Worm (Caenorhabditis elegans) whole organism, early embryonic: Measurements from ENCODE around the gene sru-44.

ENCODE experiments used
- B0310.2 ChIP-seq: sonication (generic microtip); optimal IDR thresholded peaks from 2 replicates; lab custom pipeline; 2016; ENCODE audit warnings: mild to moderate bottlenecking, missing genetic modification characterization, missing compliant biosample characterization
- ama-1 ChIP-seq: fragments of 150-350 bp; optimal IDR thresholded peaks from 2 replicates; lab custom pipeline; 2014
- ceh-13 ChIP-seq: fragments of 200-800 bp; sonication (Bioruptor generic); optimal IDR thresholded peaks from 2 replicates; lab custom pipeline; 2018; ENCODE audit warnings: mild to moderate bottlenecking, missing genetic modification characterization, missing compliant biosample characterization
- flt-1 ChIP-seq: fragments of 200-800 bp; sonication (Bioruptor generic); IDR thresholded peaks from 2 replicates; pipeline ENCODE4 v1.3.6; 2022; ENCODE audit warnings: missing genetic modification characterization, missing compliant biosample characterization
- hmg-4 ChIP-seq: fragments of 200-800 bp; sonication (Bioruptor generic); optimal IDR thresholded peaks from 2 replicates; lab custom pipeline; 2018; ENCODE audit warnings: mild to moderate bottlenecking, missing genetic modification characterization, missing compliant biosample characterization
- hnd-1 ChIP-seq: sonication (generic microtip); optimal IDR thresholded peaks from 2 replicates; lab custom pipeline; 2016; ENCODE audit warnings: missing genetic modification characterization, missing compliant biosample characterization
- pes-1 ChIP-seq: fragments of 200-800 bp; sonication (Bioruptor generic); IDR thresholded peaks from 2 replicates; pipeline ENCODE4 v1.3.6; 2022; ENCODE audit warnings: missing genetic modification reagents, missing genetic modification characterization, missing compliant biosample characterization
- sea-1 ChIP-seq: fragments of 200-800 bp; sonication (Bioruptor generic); conservative IDR thresholded peaks from 2 replicates; pipeline ENCODE4 v1.3.6; 2022; ENCODE audit warnings: missing genetic modification characterization, missing compliant biosample characterization
- tbx-11 ChIP-seq: fragments of 200-800 bp; sonication (Bioruptor generic); IDR thresholded peaks from 2 replicates; pipeline ENCODE4 v1.3.6; 2022; ENCODE audit warnings: missing genetic modification characterization, missing compliant biosample characterization
- tbx-37 ChIP-seq: fragments of 200-800 bp; sonication (Bioruptor generic); conservative IDR thresholded peaks from 2 replicates; pipeline ENCODE4 v1.3.6; 2022; ENCODE audit warnings: missing genetic modification reagents, missing genetic modification characterization, missing compliant biosample characterization
- tra-4 ChIP-seq: sonication (generic microtip); optimal IDR thresholded peaks from 2 replicates; lab custom pipeline; 2017; ENCODE audit warnings: missing genetic modification characterization, missing compliant biosample characterization

DNA sequence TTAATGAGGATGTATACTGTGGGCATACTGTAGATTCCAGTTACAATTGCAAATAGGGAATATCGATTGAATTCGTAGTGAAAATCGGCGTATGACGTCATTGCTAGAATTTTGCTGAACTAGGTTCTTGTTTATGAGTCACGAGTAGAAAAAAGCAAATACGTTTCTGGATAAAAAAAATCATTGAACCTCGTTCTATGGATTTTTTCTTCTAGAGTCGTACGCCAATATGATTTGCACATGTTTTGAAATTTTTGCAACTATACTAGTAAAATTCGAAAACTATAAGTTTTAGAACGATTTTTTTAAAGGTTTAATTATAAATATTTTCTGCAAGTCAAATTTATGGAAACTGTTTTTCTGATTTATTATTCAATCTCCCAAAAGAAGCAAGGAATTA lies at the start of gene sru-44:
- TF ChIP-seq pes-1 (GFP tag; lab: Robert Waterston, UW) (no peak), ama-1 (lab: Kevin White, UChicago) (no peak), tbx-11 (GFP tag; lab: Robert Waterston, UW) (no peak), ceh-13 (no peak), B0310.2 (no peak), hmg-4 (GFP tag; lab: Kevin White, UChicago) (no peak), hnd-1 (no peak), tra-4 (tag; lab: Kevin White, UChicago) (no peak), sea-1 (GFP tag; lab: Robert Waterston, UW) (no peak), tbx-37 (GFP tag; lab: Robert Waterston, UW) (no peak), flt-1 (GFP tag; lab: Robert Waterston, UW) (no peak)
